Worm (Caenorhabditis elegans) whole organism, mixed stage, embryonic: ENCODE results near the gene dro-1.

Experiments
- blmp-1 ChIP-seq: fragments of 150-350 bp; optimal IDR thresholded peaks from 2 replicates; lab custom pipeline; 2014; ENCODE audit warnings: missing biosample characterization, missing genetic modification characterization
- unc-39 ChIP-seq: fragments of 150-350 bp; optimal IDR thresholded peaks from 2 replicates; lab custom pipeline; 2014; ENCODE audit warnings: missing biosample characterization, missing genetic modification characterization
- ztf-11 ChIP-seq: fragments of 150-350 bp; optimal IDR thresholded peaks from 2 replicates; lab custom pipeline; 2014; ENCODE audit warnings: missing biosample characterization, missing genetic modification characterization

DNA sequence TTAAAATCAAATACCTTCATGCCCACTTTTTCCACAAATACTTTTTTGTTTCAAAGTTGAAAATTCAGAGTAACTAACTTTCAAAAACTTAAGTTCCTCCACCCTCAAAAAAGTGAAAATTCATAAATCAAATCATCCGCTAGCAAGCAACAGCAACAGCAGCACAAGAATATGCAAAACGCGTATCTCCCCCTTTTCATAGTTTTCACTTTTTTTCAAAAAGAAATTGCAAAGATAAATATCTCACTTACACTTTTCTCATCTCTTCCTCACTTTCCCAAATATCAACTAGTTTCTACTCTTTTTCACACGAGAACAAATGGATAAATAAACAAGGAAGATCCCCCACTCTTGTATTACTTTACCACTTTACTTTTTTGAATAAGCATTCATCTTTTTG lies 39.2 kb downstream of the dro-1 start:
- TF ChIP-seq unc-39 (tag; lab: Kevin White, UChicago) (no peak), blmp-1 (tag; lab: Kevin White, UChicago) (peak; percentile 78), ztf-11 (tag; lab: Kevin White, UChicago) (no peak)
